Worm (Caenorhabditis elegans) whole organism, L4/young adult: ENCODE data around the gene ssl-1.

ENCODE experiments used
- W03F9.2 ChIP-seq: fragments of 150-350 bp; optimal IDR thresholded peaks from 2 replicates; lab custom pipeline; 2014; ENCODE audit warnings: missing biosample characterization, missing genetic modification characterization
- dao-5 ChIP-seq: sonication (generic microtip); optimal IDR thresholded peaks from 2 replicates; lab custom pipeline; 2016; ENCODE audit warnings: missing genotype, missing genetic modification characterization, moderate library complexity, missing compliant biosample characterization
- him-1 ChIP-seq: sonication (generic microtip); optimal IDR thresholded peaks from 2 replicates; lab custom pipeline; 2016; ENCODE audit warnings: missing genotype, missing genetic modification reagents, missing genetic modification characterization, missing compliant biosample characterization

DNA sequence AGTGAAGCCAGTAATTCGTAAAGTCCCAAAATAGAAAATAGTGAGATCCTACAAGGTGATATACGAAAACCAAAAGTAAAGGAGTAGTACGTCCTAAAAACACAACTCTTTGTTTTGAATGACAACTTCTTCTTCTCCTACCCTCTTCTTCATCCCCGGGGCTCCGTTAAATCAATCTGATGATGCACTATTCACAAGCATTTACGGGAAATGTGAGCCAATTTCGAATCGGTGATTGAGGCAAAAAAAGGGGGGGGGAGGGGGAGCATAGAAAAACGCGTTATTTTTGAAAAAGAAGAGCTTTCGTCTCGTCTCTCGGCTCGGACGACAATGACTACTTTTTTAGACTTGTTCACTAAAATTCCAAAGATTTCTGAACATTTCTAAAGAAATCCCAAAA is 69.5 kb downstream of the ssl-1 start:
- TF ChIP-seq him-1 (no peak), dao-5 (tag; lab: Kevin White, UChicago) (no peak), W03F9.2 (tag; lab: Kevin White, UChicago) (no peak)
